Worm (Caenorhabditis elegans) whole organism, L1 larva: ENCODE data around the gene Y32B12C.1.
"Not testable (repeated sequence)": the region's sequence is repeated elsewhere in the genome, so short reads cannot be mapped to it uniquely, and the experiment has no call there.

ENCODE experiments used
- C34B4.2 ChIP-seq: sonication (generic microtip); optimal IDR thresholded peaks from 2 replicates; lab custom pipeline; 2017; ENCODE audit warnings: mild to moderate bottlenecking, missing genetic modification characterization, missing compliant biosample characterization
- aly-2 ChIP-seq: fragments of 150-350 bp; optimal IDR thresholded peaks from 2 replicates; lab custom pipeline; 2014; ENCODE audit warnings: missing biosample characterization, missing genetic modification characterization
- efl-1 ChIP-seq, 4 experiments: fragments of 150-350 bp; optimal IDR thresholded peaks in 3 of 4; peaks in 1 of 4; 1 replicate in 1 of 4; 2 replicates in 3 of 4; lab custom pipeline; 2014; ENCODE audit warnings: missing biosample characterization in 2 of 4, missing genetic modification characterization in 2 of 4, missing genetic modification reagents in 2 of 4
- nhr-237 ChIP-seq: fragments of 150-350 bp; optimal IDR thresholded peaks from 2 replicates; lab custom pipeline; 2014; ENCODE audit warnings: missing biosample characterization, missing genetic modification characterization
- pqm-1 ChIP-seq: sonication (generic microtip); optimal IDR thresholded peaks from 3 replicates; lab custom pipeline; 2017; ENCODE audit warnings: missing biosample characterization, missing genetic modification characterization
- snpc-4 ChIP-seq: fragments of 150-350 bp; optimal IDR thresholded peaks from 2 replicates; lab custom pipeline; 2014; ENCODE audit warnings: missing biosample characterization, missing genetic modification characterization
- tbx-2 ChIP-seq: sonication (generic microtip); optimal IDR thresholded peaks from 2 replicates; lab custom pipeline; 2016; ENCODE audit warnings: missing genetic modification characterization, missing compliant biosample characterization
- ztf-11 ChIP-seq, 2 experiments: sonication (generic microtip); optimal IDR thresholded peaks; 2 replicates each; lab custom pipeline; 2016 to 2017; ENCODE audit warnings: missing genetic modification characterization in 2 of 2, missing biosample characterization in 1 of 2, missing compliant biosample characterization in 1 of 2

- not testable (repeated sequence) for TF ChIP-seq aly-2; snpc-4 (tag; lab: Kevin White, UChicago); ztf-11 (tag; optimal IDR thresholded peaks at IDR 0.05; lab: Kevin White, UChicago); efl-1 (optimal IDR thresholded peaks at IDR 0.05; lab: Kevin White, UChicago); efl-1 (GFP tag; optimal IDR thresholded peaks at IDR 0.05 in 1 of 2; lab: Kevin White, UChicago); nhr-237 (tag; lab: Kevin White, UChicago); tbx-2; C34B4.2 (tag; lab: Kevin White, UChicago); pqm-1 (tag; lab: Kevin White, UChicago)
These were observed 47.8 kb downstream of the Y32B12C.1 start, which contains the start of gene W06G6.15 for ce11 chrV:16654242-16654641.
